Fruit fly (Drosophila melanogaster) whole organism, embryonic: ENCODE results near the gene Sec23.
A peak's percentile ranks its signal among the peaks of the same experiment; 100 is the strongest.

Experiments used
- ATbp ChIP-seq: fragments of 200-800 bp; sonication (Bioruptor generic); optimal IDR thresholded peaks from 2 replicates; lab custom pipeline; 2017; ENCODE audit warnings: missing biosample characterization, mild to moderate bottlenecking, missing genetic modification characterization, missing genetic modification reagents
- Antp ChIP-seq: fragments of 200-800 bp; sonication (Bioruptor generic); optimal IDR thresholded peaks from 3 replicates; lab custom pipeline; 2016; ENCODE audit warnings: missing biosample characterization, missing genetic modification characterization
- B-H1 ChIP-seq: fragments of 200-800 bp; sonication (Bioruptor generic); IDR thresholded peaks from 3 replicates; pipeline ENCODE4 v1.3.6; 2022; ENCODE audit warnings: missing biosample characterization, missing genetic modification characterization
- Blimp-1 ChIP-seq: fragments of 200-800 bp; sonication (Bioruptor generic); optimal IDR thresholded peaks from 3 replicates; lab custom pipeline; 2018; ENCODE audit warnings: missing biosample characterization, missing genetic modification characterization, mild to moderate bottlenecking, moderate library complexity, missing genetic modification reagents
- C15 ChIP-seq: fragments of 200-800 bp; sonication (Bioruptor generic); IDR thresholded peaks from 3 replicates; pipeline ENCODE4 v1.3.6; 2022; ENCODE audit warnings: missing biosample characterization, missing genetic modification characterization
- CG10565 ChIP-seq: fragments of 200-800 bp; sonication (Bioruptor generic); optimal IDR thresholded peaks from 3 replicates; lab custom pipeline; 2016; ENCODE audit warnings: missing biosample characterization, mild to moderate bottlenecking, missing genetic modification characterization
- CG10654 ChIP-seq: fragments of 200-800 bp; sonication (Bioruptor generic); optimal IDR thresholded peaks from 2 replicates; lab custom pipeline; 2016; ENCODE audit warnings: missing biosample characterization, missing genetic modification characterization
- CG12071 ChIP-seq: fragments of 200-800 bp; sonication (Bioruptor generic); optimal IDR thresholded peaks from 3 replicates; lab custom pipeline; 2018; ENCODE audit warnings: missing biosample characterization, mild to moderate bottlenecking, missing genetic modification characterization
- CG12155 ChIP-seq: fragments of 200-800 bp; sonication (Bioruptor generic); optimal IDR thresholded peaks from 3 replicates; lab custom pipeline; 2016; ENCODE audit warnings: missing biosample characterization, missing genetic modification characterization
- CG13123 ChIP-seq: fragments of 200-800 bp; sonication (Bioruptor generic); optimal IDR thresholded peaks from 2 replicates; lab custom pipeline; 2016; ENCODE audit warnings: missing biosample characterization, missing genetic modification characterization
- CG1529 ChIP-seq: fragments of 200-800 bp; sonication (Bioruptor generic); optimal IDR thresholded peaks from 3 replicates; lab custom pipeline; 2018; ENCODE audit warnings: missing biosample characterization, missing genetic modification characterization
- CG16813 ChIP-seq: fragments of 200-800 bp; sonication (Bioruptor generic); IDR thresholded peaks from 3 replicates; pipeline ENCODE4 v1.3.6; 2022; ENCODE audit warnings: missing biosample characterization, missing genetic modification characterization; ENCODE audit not compliant: partially characterized antibody
- CG17359 ChIP-seq: fragments of 200-800 bp; sonication (Bioruptor generic); optimal IDR thresholded peaks from 3 replicates; lab custom pipeline; 2018; ENCODE audit warnings: missing biosample characterization, mild to moderate bottlenecking, missing genetic modification characterization, moderate library complexity
- CG17361 ChIP-seq: fragments of 200-800 bp; sonication (Bioruptor generic); IDR thresholded peaks from 3 replicates; pipeline ENCODE4 v1.3.6; 2022; ENCODE audit warnings: missing biosample characterization, missing genetic modification characterization
- CG18476 ChIP-seq: fragments of 200-800 bp; sonication (Bioruptor generic); optimal IDR thresholded peaks from 2 replicates; lab custom pipeline; 2016; ENCODE audit warnings: missing biosample characterization, mild to moderate bottlenecking, missing genetic modification characterization
- CG34376 ChIP-seq: fragments of 200-800 bp; sonication (Bioruptor generic); optimal IDR thresholded peaks from 2 replicates; lab custom pipeline; 2018; ENCODE audit warnings: missing biosample characterization, mild to moderate bottlenecking, missing genetic modification characterization
- CG4820 ChIP-seq: fragments of 200-800 bp; sonication (Bioruptor generic); optimal IDR thresholded peaks from 3 replicates; lab custom pipeline; 2016; ENCODE audit warnings: missing biosample characterization, missing genetic modification characterization
- CG6254 ChIP-seq: fragments of 200-800 bp; sonication (Bioruptor generic); optimal IDR thresholded peaks from 3 replicates; lab custom pipeline; 2017; ENCODE audit warnings: mild to moderate bottlenecking, missing biosample characterization, missing genetic modification reagents, missing genetic modification characterization
- CG6654 ChIP-seq: fragments of 200-800 bp; sonication (Bioruptor generic); optimal IDR thresholded peaks from 2 replicates; lab custom pipeline; 2017; ENCODE audit warnings: missing biosample characterization, mild to moderate bottlenecking, missing genetic modification characterization
- CG6689 ChIP-seq: fragments of 200-800 bp; sonication (Bioruptor generic); IDR thresholded peaks from 2 replicates; pipeline ENCODE4 v1.3.6; 2022; ENCODE audit warnings: missing biosample characterization, missing genetic modification characterization
- CG7556 ChIP-seq: fragments of 200-800 bp; sonication (Bioruptor generic); optimal IDR thresholded peaks from 2 replicates; lab custom pipeline; 2017; ENCODE audit warnings: missing biosample characterization, mild to moderate bottlenecking, missing genetic modification characterization
- CG7745 ChIP-seq: fragments of 200-800 bp; sonication (Bioruptor generic); optimal IDR thresholded peaks from 2 replicates; lab custom pipeline; 2018; ENCODE audit warnings: missing biosample characterization, mild to moderate bottlenecking, missing genetic modification characterization, moderate library complexity
- CG7839 ChIP-seq: fragments of 200-800 bp; sonication (Bioruptor generic); optimal IDR thresholded peaks from 3 replicates; lab custom pipeline; 2018; ENCODE audit warnings: missing biosample characterization, mild to moderate bottlenecking, missing genetic modification characterization, moderate library complexity
- CG7963 ChIP-seq: fragments of 200-800 bp; sonication (Bioruptor generic); IDR thresholded peaks from 3 replicates; pipeline ENCODE4 v1.3.6; 2022; ENCODE audit warnings: missing biosample characterization, missing genetic modification characterization; ENCODE audit not compliant: partially characterized antibody
- CG8924 ChIP-seq: fragments of 200-800 bp; optimal IDR thresholded peaks from 3 replicates; lab custom pipeline; 2019; ENCODE audit warnings: missing biosample characterization, mild to moderate bottlenecking, missing genetic modification characterization, moderate library complexity
- CG8944 ChIP-seq: fragments of 200-800 bp; sonication (Bioruptor generic); optimal IDR thresholded peaks from 3 replicates; lab custom pipeline; 2016; ENCODE audit warnings: missing biosample characterization, missing genetic modification characterization
- CG9797 ChIP-seq: fragments of 200-800 bp; sonication (Bioruptor generic); optimal IDR thresholded peaks from 3 replicates; lab custom pipeline; 2018; ENCODE audit warnings: missing biosample characterization, mild to moderate bottlenecking, missing genetic modification characterization
- Dek ChIP-seq: fragments of 200-800 bp; sonication (Bioruptor generic); optimal IDR thresholded peaks from 3 replicates; lab custom pipeline; 2019; ENCODE audit warnings: missing biosample characterization, mild to moderate bottlenecking, missing genetic modification characterization, moderate library complexity
- H15 ChIP-seq: fragments of 200-800 bp; sonication (Bioruptor generic); IDR thresholded peaks from 3 replicates; pipeline ENCODE4 v1.3.6; 2022; ENCODE audit warnings: missing biosample characterization, missing genetic modification characterization
- HmgZ ChIP-seq: fragments of 200-800 bp; sonication (Bioruptor generic); optimal IDR thresholded peaks from 2 replicates; lab custom pipeline; 2018; ENCODE audit warnings: missing biosample characterization, mild to moderate bottlenecking, missing genetic modification characterization
- Hsf ChIP-seq: fragments of 200-800 bp; sonication (Bioruptor generic); optimal IDR thresholded peaks from 3 replicates; lab custom pipeline; 2016; ENCODE audit warnings: missing biosample characterization, missing genetic modification characterization
- Sry-δ ChIP-seq: fragments of 200-800 bp; sonication (Bioruptor generic); optimal IDR thresholded peaks from 2 replicates; lab custom pipeline; 2016; ENCODE audit warnings: missing biosample characterization, missing genetic modification characterization
- ara ChIP-seq: fragments of 200-800 bp; sonication (Bioruptor generic); IDR thresholded peaks from 2 replicates; pipeline ENCODE4 v1.3.6; 2022; ENCODE audit warnings: missing biosample characterization, missing genetic modification characterization
- chif ChIP-seq, 2 experiments: fragments of 200-800 bp; sonication (Bioruptor generic); optimal IDR thresholded peaks; 3 replicates each; lab custom pipeline; 2016; ENCODE audit warnings: missing biosample characterization in 2 of 2, missing genetic modification characterization in 2 of 2
- dati ChIP-seq: fragments of 200-800 bp; sonication (Bioruptor generic); IDR thresholded peaks from 2 replicates; pipeline ENCODE4 v1.3.6; 2022; ENCODE audit warnings: missing biosample characterization, missing genetic modification characterization
- dysf ChIP-seq: fragments of 200-800 bp; sonication (Bioruptor generic); IDR thresholded peaks from 3 replicates; pipeline ENCODE4 v1.3.6; 2022; ENCODE audit warnings: missing biosample characterization, missing genetic modification characterization
- exex ChIP-seq: fragments of 200-800 bp; sonication (Bioruptor generic); optimal IDR thresholded peaks from 4 replicates; lab custom pipeline; 2018; ENCODE audit warnings: missing biosample characterization, mild to moderate bottlenecking, missing genetic modification characterization, moderate library complexity
- fd3F ChIP-seq: fragments of 200-800 bp; sonication (Bioruptor generic); optimal IDR thresholded peaks from 2 replicates; lab custom pipeline; 2018; ENCODE audit warnings: missing biosample characterization, mild to moderate bottlenecking, missing genetic modification characterization, moderate library complexity
- fru ChIP-seq: fragments of >200 bp; optimal IDR thresholded peaks from 2 replicates; lab custom pipeline; 2017
- hbn ChIP-seq: fragments of 200-800 bp; sonication (Bioruptor generic); IDR thresholded peaks from 2 replicates; pipeline ENCODE4 v1.3.6; 2022; ENCODE audit warnings: missing biosample characterization, missing genetic modification characterization; ENCODE audit not compliant: partially characterized antibody
- kah ChIP-seq: fragments of 200-800 bp; sonication (Bioruptor generic); optimal IDR thresholded peaks from 2 replicates; lab custom pipeline; 2018; ENCODE audit warnings: missing biosample characterization, mild to moderate bottlenecking, missing genetic modification characterization
- kay ChIP-seq: fragments of 200-800 bp; sonication (Bioruptor generic); optimal IDR thresholded peaks from 2 replicates; lab custom pipeline; 2016; ENCODE audit warnings: missing biosample characterization, missing genetic modification characterization
- seq ChIP-seq: fragments of 200-800 bp; sonication (Bioruptor generic); IDR thresholded peaks from 2 replicates; pipeline ENCODE4 v1.3.6; 2022; ENCODE audit warnings: missing biosample characterization, missing genetic modification characterization
- sim ChIP-seq: fragments of 200-800 bp; sonication (Bioruptor generic); IDR thresholded peaks from 2 replicates; pipeline ENCODE4 v1.3.6; 2022; ENCODE audit warnings: missing biosample characterization, missing genetic modification characterization
- sisA ChIP-seq: fragments of 200-800 bp; sonication (Bioruptor generic); IDR thresholded peaks from 2 replicates; pipeline ENCODE4 v1.3.6; 2022; ENCODE audit warnings: missing biosample characterization, missing genetic modification characterization
- sqz ChIP-seq: fragments of 200-800 bp; sonication (Bioruptor generic); optimal IDR thresholded peaks from 3 replicates; lab custom pipeline; 2018; ENCODE audit warnings: missing biosample characterization, mild to moderate bottlenecking, missing genetic modification characterization
- stc ChIP-seq: fragments of 200-800 bp; sonication (Bioruptor generic); IDR thresholded peaks from 2 replicates; pipeline ENCODE4 v1.3.6; 2022; ENCODE audit warnings: missing biosample characterization, missing genetic modification characterization
- tin ChIP-seq: fragments of 200-800 bp; sonication (Bioruptor generic); optimal IDR thresholded peaks from 3 replicates; lab custom pipeline; 2016; ENCODE audit warnings: missing biosample characterization, missing genetic modification characterization
- tio ChIP-seq: fragments of 200-800 bp; sonication (Bioruptor generic); optimal IDR thresholded peaks from 2 replicates; lab custom pipeline; 2017; ENCODE audit warnings: missing biosample characterization, missing genetic modification characterization, inconsistent platforms
- yki ChIP-seq: fragments of >200 bp; optimal IDR thresholded peaks from 3 replicates; lab custom pipeline; 2018
- zen ChIP-seq: fragments of 200-800 bp; sonication (Bioruptor generic); optimal IDR thresholded peaks from 3 replicates; lab custom pipeline; 2018; ENCODE audit warnings: missing biosample characterization, mild to moderate bottlenecking, missing genetic modification characterization, moderate library complexity

Gene Sec23

DNA sequence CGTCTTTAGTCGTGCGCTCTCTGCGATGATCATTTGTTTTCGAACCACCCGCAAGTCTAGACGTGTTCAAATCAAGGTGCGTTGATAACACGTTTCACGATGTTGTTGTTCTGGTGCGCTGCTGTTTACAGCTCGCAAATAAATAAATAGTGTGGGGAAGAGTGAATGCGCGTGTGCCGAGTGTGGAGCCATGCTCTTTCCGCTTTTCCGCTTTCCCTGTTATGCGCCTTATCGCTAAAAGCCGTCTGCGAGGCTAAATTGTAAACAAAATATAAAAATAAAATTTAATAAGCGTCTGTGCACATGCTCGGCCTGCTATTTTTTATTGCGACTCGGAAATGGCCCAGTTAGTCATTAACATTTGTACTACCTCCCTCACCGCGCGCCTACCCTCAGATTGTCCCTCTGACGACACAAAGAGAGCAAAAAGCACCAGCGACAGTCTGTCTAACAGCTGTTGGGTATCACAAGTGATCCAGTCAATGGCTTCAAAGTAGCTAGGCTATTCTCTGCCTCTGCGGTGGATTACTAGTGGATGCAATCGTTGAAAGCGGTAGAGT is 23.9 kb downstream of the Sec23 start (continued):
- peak; percentile 94 for TF ChIP-seq CG34376 (GFP tag; lab: Kevin White, UChicago)
- peak; percentile 97 for TF ChIP-seq ATbp (GFP tag; lab: Kevin White, UChicago)
- peak; percentile 47 for TF ChIP-seq Hsf (GFP tag; lab: Kevin White, UChicago)
- no peak for TF ChIP-seq yki (lab: Kevin White, UChicago)
- TF ChIP-seq dysf, result peak; percentile 19; the same call in 1 of the 3 replicates
- TF ChIP-seq tio (GFP tag; lab: Kevin White, UChicago), result no peak
- TF ChIP-seq CG7963 (GFP tag; lab: Robert Waterston, UW), result no peak
- no peak for TF ChIP-seq fru (lab: Kevin White, UChicago)
- peak; percentile 41 for TF ChIP-seq CG10654 (GFP tag; lab: Kevin White, UChicago)
- TF ChIP-seq CG8924, result peak; percentile 82
- TF ChIP-seq C15, result no peak
- peak; percentile 34 for TF ChIP-seq tin (GFP tag; lab: Kevin White, UChicago)
- TF ChIP-seq CG6254 (GFP tag; lab: Kevin White, UChicago), result peak; percentile 66
- TF ChIP-seq Antp, result peak; percentile 41
- peak; percentile 66 for TF ChIP-seq ara (GFP tag; lab: Robert Waterston, UW)
- no peak for TF ChIP-seq CG10565
- peak; percentile 22 for TF ChIP-seq CG4820 (GFP tag; lab: Kevin White, UChicago)
- no peak for TF ChIP-seq sim (GFP tag; lab: Robert Waterston, UW)
- no peak for TF ChIP-seq sqz (GFP tag; lab: Kevin White, UChicago)
- TF ChIP-seq zen, result peak; percentile 51
- TF ChIP-seq H15 (GFP tag; lab: Robert Waterston, UW), result 0 out of 3 replicates have a peak, but pooled peaks have one; percentile 8
- TF ChIP-seq stc (GFP tag; lab: Robert Waterston, UW), result peak; percentile 65; the same call in 1 of the 2 replicates
- peak; percentile 25 for TF ChIP-seq CG6654 (GFP tag; lab: Kevin White, UChicago)
- TF ChIP-seq kay (GFP tag; lab: Kevin White, UChicago), result peak; percentile 52
- TF ChIP-seq CG18476 (GFP tag; lab: Kevin White, UChicago), result peak; percentile 69
- TF ChIP-seq CG1529, result peak; percentile 87
- peak; percentile 28 to 53 for TF ChIP-seq chif (GFP tag; optimal IDR thresholded peaks at IDR 0.05; lab: Kevin White, UChicago)
- TF ChIP-seq Dek (tag; lab: Kevin White, UChicago), result peak; percentile 57
- TF ChIP-seq kah, result peak; percentile 86
- peak; percentile 85 for TF ChIP-seq CG7745 (tag; lab: Kevin White, UChicago)
- TF ChIP-seq fd3F (GFP tag; lab: Kevin White, UChicago), result no peak
- peak; percentile 79 for TF ChIP-seq CG7556 (GFP tag; lab: Kevin White, UChicago)
- no peak for TF ChIP-seq CG7839 (tag; lab: Kevin White, UChicago)
- no peak for TF ChIP-seq dati (GFP tag; lab: Robert Waterston, UW)
- TF ChIP-seq sisA (GFP tag; lab: Robert Waterston, UW), result no peak
- peak; percentile 82 for TF ChIP-seq CG17359 (tag; lab: Kevin White, UChicago)
- TF ChIP-seq B-H1 (GFP tag; lab: Robert Waterston, UW), result peak; percentile 26; the same call in 1 of the 3 replicates
- peak; percentile 71 for TF ChIP-seq CG13123 (GFP tag; lab: Kevin White, UChicago)
- TF ChIP-seq HmgZ (tag; lab: Kevin White, UChicago), result peak; percentile 85
- TF ChIP-seq CG8944 (GFP tag; lab: Kevin White, UChicago), result peak; percentile 31
- peak; percentile 63; the same call in 2 of the 3 replicates for TF ChIP-seq CG17361 (GFP tag; lab: Robert Waterston, UW)
- TF ChIP-seq CG12071 (GFP tag; lab: Kevin White, UChicago), result peak; percentile 94
- no peak for TF ChIP-seq hbn
- peak; percentile 78 for TF ChIP-seq exex (tag; lab: Kevin White, UChicago)
- no peak for TF ChIP-seq CG12155 (GFP tag; lab: Kevin White, UChicago)
- TF ChIP-seq Blimp-1 (GFP tag; lab: Kevin White, UChicago), result peak; percentile 76
- TF ChIP-seq seq (GFP tag; lab: Robert Waterston, UW), result peak; percentile 48; the same call in 1 of the 2 replicates
- TF ChIP-seq CG9797 (GFP tag; lab: Kevin White, UChicago), result peak; percentile 30
- peak; percentile 7 for TF ChIP-seq Sry-δ (GFP tag; lab: Kevin White, UChicago)
- TF ChIP-seq CG16813 (GFP tag; lab: Robert Waterston, UW), result no peak
- peak; percentile 50 for TF ChIP-seq CG6689
